Fruit fly (Drosophila melanogaster) whole organism, embryonic: ENCODE results near the gene topi.

ENCODE experiments used
- ATbp ChIP-seq: fragments of 200-800 bp; sonication (Bioruptor generic); optimal IDR thresholded peaks from 2 replicates; lab custom pipeline; 2017; ENCODE audit warnings: missing biosample characterization, mild to moderate bottlenecking, missing genetic modification characterization, missing genetic modification reagents
- BEAF-32 ChIP-seq: fragments of 200-800 bp; sonication (Bioruptor generic); optimal IDR thresholded peaks from 3 replicates; lab custom pipeline; 2017; ENCODE audit warnings: missing biosample characterization, missing genetic modification characterization, mild to moderate bottlenecking, moderate library complexity, missing genetic modification reagents
- C15 ChIP-seq: fragments of 200-800 bp; sonication (Bioruptor generic); IDR thresholded peaks from 3 replicates; pipeline ENCODE4 v1.3.6; 2022; ENCODE audit warnings: missing biosample characterization, missing genetic modification characterization
- CG13894 ChIP-seq: fragments of 200-800 bp; sonication (Bioruptor generic); optimal IDR thresholded peaks from 3 replicates; lab custom pipeline; 2018; ENCODE audit warnings: missing biosample characterization, mild to moderate bottlenecking, missing genetic modification characterization, moderate library complexity
- CG14014 ChIP-seq: fragments of 200-800 bp; sonication (Bioruptor generic); IDR thresholded peaks from 2 replicates; pipeline ENCODE4 v1.3.6; 2022; ENCODE audit warnings: missing biosample characterization, missing genetic modification characterization
- CG15269 ChIP-seq: fragments of 200-800 bp; sonication (Bioruptor generic); optimal IDR thresholded peaks from 2 replicates; lab custom pipeline; 2018; ENCODE audit warnings: missing biosample characterization, mild to moderate bottlenecking, missing genetic modification characterization, moderate library complexity
- CG16813 ChIP-seq: fragments of 200-800 bp; sonication (Bioruptor generic); IDR thresholded peaks from 3 replicates; pipeline ENCODE4 v1.3.6; 2022; ENCODE audit warnings: missing biosample characterization, missing genetic modification characterization; ENCODE audit not compliant: partially characterized antibody
- CG17359 ChIP-seq: fragments of 200-800 bp; sonication (Bioruptor generic); optimal IDR thresholded peaks from 3 replicates; lab custom pipeline; 2018; ENCODE audit warnings: missing biosample characterization, mild to moderate bottlenecking, missing genetic modification characterization, moderate library complexity
- CG17361 ChIP-seq: fragments of 200-800 bp; sonication (Bioruptor generic); IDR thresholded peaks from 3 replicates; pipeline ENCODE4 v1.3.6; 2022; ENCODE audit warnings: missing biosample characterization, missing genetic modification characterization
- CG17912 ChIP-seq: fragments of 200-800 bp; sonication (Bioruptor generic); optimal IDR thresholded peaks from 2 replicates; lab custom pipeline; 2018; ENCODE audit warnings: missing biosample characterization, mild to moderate bottlenecking, missing genetic modification characterization
- CG2120 ChIP-seq: fragments of 200-800 bp; sonication (Bioruptor generic); optimal IDR thresholded peaks from 3 replicates; lab custom pipeline; 2016; ENCODE audit warnings: missing biosample characterization, missing genetic modification characterization
- CG31224 ChIP-seq: fragments of 200-800 bp; sonication (Bioruptor generic); IDR thresholded peaks from 2 replicates; pipeline ENCODE4 v1.3.6; 2022; ENCODE audit warnings: missing biosample characterization, missing genetic modification characterization
- CG4404 ChIP-seq: fragments of 200-800 bp; sonication (Bioruptor generic); IDR thresholded peaks from 2 replicates; pipeline ENCODE4 v1.3.6; 2022; ENCODE audit warnings: missing biosample characterization, missing genetic modification characterization
- CG6654 ChIP-seq: fragments of 200-800 bp; sonication (Bioruptor generic); optimal IDR thresholded peaks from 2 replicates; lab custom pipeline; 2017; ENCODE audit warnings: missing biosample characterization, mild to moderate bottlenecking, missing genetic modification characterization
- CG6765 ChIP-seq: fragments of 200-800 bp; sonication (Bioruptor generic); optimal IDR thresholded peaks from 3 replicates; lab custom pipeline; 2017; ENCODE audit warnings: missing biosample characterization, mild to moderate bottlenecking, missing genetic modification characterization
- CG6813 ChIP-seq: fragments of 200-800 bp; sonication (Bioruptor generic); optimal IDR thresholded peaks from 2 replicates; lab custom pipeline; 2017; ENCODE audit warnings: missing biosample characterization, missing genetic modification characterization, mild to moderate bottlenecking, moderate library complexity, missing genetic modification reagents
- CG9609 ChIP-seq: fragments of 200-800 bp; sonication (Bioruptor generic); optimal IDR thresholded peaks from 3 replicates; lab custom pipeline; 2016; ENCODE audit warnings: missing biosample characterization, missing genetic modification characterization
- CG9876 ChIP-seq: fragments of 200-800 bp; sonication (Bioruptor generic); optimal IDR thresholded peaks from 2 replicates; lab custom pipeline; 2016; ENCODE audit warnings: missing biosample characterization, missing genetic modification characterization
- CTCF ChIP-seq: fragments of 200-800 bp; sonication (Bioruptor generic); optimal IDR thresholded peaks from 2 replicates; lab custom pipeline; 2017; ENCODE audit warnings: missing biosample characterization, mild to moderate bottlenecking, missing genetic modification characterization, moderate library complexity
- CkIIα-i1 ChIP-seq: fragments of 200-800 bp; sonication (Bioruptor generic); IDR thresholded peaks from 2 replicates; pipeline ENCODE4 v1.3.6; 2022; ENCODE audit warnings: missing biosample characterization, missing genetic modification characterization
- CoRest ChIP-seq: fragments of 200-800 bp; sonication (Bioruptor generic); optimal IDR thresholded peaks from 3 replicates; lab custom pipeline; 2018; ENCODE audit warnings: missing biosample characterization, mild to moderate bottlenecking, missing genetic modification characterization, moderate library complexity
- D ChIP-seq, 2 experiments: fragments of 200-800 bp in 1 of 2; fragments of >200 bp in 1 of 2; sonication (Bioruptor generic) in 1 of 2; optimal IDR thresholded peaks; 2 replicates in 1 of 2; 3 replicates in 1 of 2; lab custom pipeline; 2017; ENCODE audit warnings: mild to moderate bottlenecking in 1 of 2, missing biosample characterization in 1 of 2, missing genetic modification characterization in 1 of 2, missing genetic modification reagents in 1 of 2
- Doc3 ChIP-seq: fragments of 200-800 bp; sonication (Bioruptor generic); IDR thresholded peaks from 3 replicates; pipeline ENCODE4 v1.3.6; 2022; ENCODE audit warnings: missing biosample characterization, missing genetic modification characterization; ENCODE audit not compliant: partially characterized antibody
- Dp ChIP-seq: fragments of 200-800 bp; sonication (Bioruptor generic); optimal IDR thresholded peaks from 2 replicates; lab custom pipeline; 2018; ENCODE audit warnings: missing biosample characterization, mild to moderate bottlenecking, missing genetic modification characterization, moderate library complexity
- Fer2 ChIP-seq: fragments of 200-800 bp; sonication (Bioruptor generic); optimal IDR thresholded peaks from 2 replicates; lab custom pipeline; 2018; ENCODE audit warnings: missing biosample characterization, mild to moderate bottlenecking, missing genetic modification characterization, moderate library complexity
- HmgD ChIP-seq: fragments of 200-800 bp; sonication (Bioruptor generic); optimal IDR thresholded peaks from 3 replicates; lab custom pipeline; 2016; ENCODE audit warnings: missing biosample characterization, missing genetic modification characterization
- Hmx ChIP-seq: fragments of 200-800 bp; sonication (Bioruptor generic); optimal IDR thresholded peaks from 2 replicates; lab custom pipeline; 2016; ENCODE audit warnings: missing biosample characterization, missing genetic modification characterization
- Hr3 ChIP-seq: fragments of 200-800 bp; sonication (Bioruptor generic); optimal IDR thresholded peaks from 3 replicates; lab custom pipeline; 2016; ENCODE audit warnings: missing biosample characterization, missing genetic modification characterization
- Jarid2 ChIP-seq: fragments of 200-800 bp; sonication (Bioruptor generic); optimal IDR thresholded peaks from 3 replicates; lab custom pipeline; 2017; ENCODE audit warnings: mild to moderate bottlenecking, missing biosample characterization, missing genetic modification reagents, missing genetic modification characterization
- Lhr ChIP-seq: fragments of 200-800 bp; sonication (Bioruptor generic); optimal IDR thresholded peaks from 3 replicates; lab custom pipeline; 2017; ENCODE audit warnings: mild to moderate bottlenecking, missing biosample characterization, missing genetic modification reagents, missing genetic modification characterization
- Mad ChIP-seq: fragments of 200-800 bp; sonication (Bioruptor generic); optimal IDR thresholded peaks from 2 replicates; lab custom pipeline; 2016; ENCODE audit warnings: missing biosample characterization, missing genetic modification characterization
- Oli ChIP-seq: fragments of 200-800 bp; sonication (Bioruptor generic); optimal IDR thresholded peaks from 2 replicates; lab custom pipeline; 2018; ENCODE audit warnings: missing biosample characterization, mild to moderate bottlenecking, missing genetic modification characterization, moderate library complexity
- Sry-δ ChIP-seq: fragments of 200-800 bp; sonication (Bioruptor generic); optimal IDR thresholded peaks from 2 replicates; lab custom pipeline; 2016; ENCODE audit warnings: missing biosample characterization, missing genetic modification characterization
- ac ChIP-seq: fragments of 200-800 bp; sonication (Bioruptor generic); optimal IDR thresholded peaks from 3 replicates; lab custom pipeline; 2017; ENCODE audit warnings: missing biosample characterization, mild to moderate bottlenecking, missing genetic modification characterization
- ara ChIP-seq: fragments of 200-800 bp; sonication (Bioruptor generic); IDR thresholded peaks from 2 replicates; pipeline ENCODE4 v1.3.6; 2022; ENCODE audit warnings: missing biosample characterization, missing genetic modification characterization
- chif ChIP-seq, 2 experiments: fragments of 200-800 bp; sonication (Bioruptor generic); optimal IDR thresholded peaks; 3 replicates each; lab custom pipeline; 2016; ENCODE audit warnings: missing biosample characterization in 2 of 2, missing genetic modification characterization in 2 of 2
- croc ChIP-seq: fragments of 200-800 bp; sonication (Bioruptor generic); conservative IDR thresholded peaks from 3 replicates; pipeline ENCODE4 v1.3.6; 2022; ENCODE audit warnings: missing biosample characterization, missing genetic modification characterization
- dati ChIP-seq: fragments of 200-800 bp; sonication (Bioruptor generic); IDR thresholded peaks from 2 replicates; pipeline ENCODE4 v1.3.6; 2022; ENCODE audit warnings: missing biosample characterization, missing genetic modification characterization
- dimm ChIP-seq: fragments of 200-800 bp; sonication (Bioruptor generic); IDR thresholded peaks from 2 replicates; pipeline ENCODE4 v1.3.6; 2022; ENCODE audit warnings: missing biosample characterization, missing genetic modification characterization
- grau ChIP-seq: fragments of 200-800 bp; optimal IDR thresholded peaks from 3 replicates; lab custom pipeline; 2019; ENCODE audit warnings: missing biosample characterization, mild to moderate bottlenecking, missing genetic modification characterization, moderate library complexity
- ham ChIP-seq: fragments of 200-800 bp; sonication (Bioruptor generic); IDR thresholded peaks from 2 replicates; pipeline ENCODE4 v1.3.6; 2022; ENCODE audit warnings: missing biosample characterization, missing genetic modification characterization
- hkb ChIP-seq, 2 experiments: fragments of 200-800 bp in 1 of 2; fragments of >200 bp in 1 of 2; sonication (Bioruptor generic) in 1 of 2; IDR thresholded peaks in 1 of 2; optimal IDR thresholded peaks in 1 of 2; 2 replicates each; pipeline versions ENCODE4 v1.3.6 to Lab custom; 2017 to 2022; ENCODE audit warnings: missing biosample characterization in 1 of 2, missing genetic modification characterization in 1 of 2
- knrl ChIP-seq: fragments of 200-800 bp; sonication (Bioruptor generic); IDR thresholded peaks from 3 replicates; pipeline ENCODE4 v1.3.6; 2022; ENCODE audit warnings: missing biosample characterization, missing genetic modification characterization; ENCODE audit not compliant: partially characterized antibody
- nom ChIP-seq: fragments of 200-800 bp; sonication (Bioruptor generic); optimal IDR thresholded peaks from 2 replicates; lab custom pipeline; 2017; ENCODE audit warnings: missing biosample characterization, missing genetic modification characterization, mild to moderate bottlenecking, moderate library complexity, missing genetic modification reagents
- psq ChIP-seq: fragments of 200-800 bp; sonication (Bioruptor generic); optimal IDR thresholded peaks from 2 replicates; lab custom pipeline; 2017; ENCODE audit warnings: missing biosample characterization, missing genetic modification characterization
- pum ChIP-seq: fragments of 200-800 bp; sonication (Bioruptor generic); optimal IDR thresholded peaks from 2 replicates; lab custom pipeline; 2016; ENCODE audit warnings: missing biosample characterization, missing genetic modification characterization
- row ChIP-seq: fragments of 200-800 bp; sonication (Bioruptor generic); IDR thresholded peaks from 3 replicates; pipeline ENCODE4 v1.3.6; 2022; ENCODE audit warnings: missing biosample characterization, missing genetic modification characterization
- slou ChIP-seq: fragments of 200-800 bp; sonication (Bioruptor generic); optimal IDR thresholded peaks from 3 replicates; lab custom pipeline; 2016; ENCODE audit warnings: missing biosample characterization, missing genetic modification characterization
- vnd ChIP-seq: fragments of 200-800 bp; sonication (Bioruptor generic); IDR thresholded peaks from 3 replicates; pipeline ENCODE4 v1.3.6; 2022; ENCODE audit warnings: missing biosample characterization, missing genetic modification characterization; ENCODE audit not compliant: partially characterized antibody
- yki ChIP-seq: fragments of >200 bp; optimal IDR thresholded peaks from 3 replicates; lab custom pipeline; 2018

topi gene

DNA sequence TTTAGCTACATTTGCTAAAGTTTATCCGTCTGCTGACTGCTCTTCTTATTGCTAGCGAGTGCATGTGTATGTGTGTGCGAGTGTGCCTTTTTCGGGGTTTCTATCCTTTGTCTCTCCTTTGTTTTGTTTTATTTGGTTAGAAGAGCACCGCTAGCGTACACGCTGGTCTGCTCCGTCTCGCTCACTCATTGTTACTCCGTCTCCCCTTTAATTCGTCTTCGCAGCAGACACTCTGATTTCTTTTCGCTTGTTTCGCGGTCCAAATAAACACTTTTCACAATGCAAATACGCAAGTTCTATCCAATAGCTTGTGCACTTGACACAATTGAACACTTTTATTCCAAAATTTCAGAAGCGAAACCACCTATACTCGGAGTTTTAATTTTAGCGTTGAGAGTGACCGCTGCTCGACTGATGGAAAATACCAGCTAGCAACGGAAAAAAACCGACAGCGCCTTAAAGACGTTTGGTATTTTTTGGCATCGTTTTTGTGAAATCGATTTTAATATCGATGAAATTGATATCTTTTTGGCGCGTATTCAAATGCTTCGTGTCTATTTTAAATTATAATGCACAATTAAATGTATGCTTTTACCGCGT is 34.1 kb downstream of the topi start, which contains the start of gene FBXO11 (continued):
- no peak for TF ChIP-seq CG15269 (tag; lab: Kevin White, UChicago)
- no peak for TF ChIP-seq slou (GFP tag; lab: Kevin White, UChicago)
- TF ChIP-seq CTCF (GFP tag; lab: Kevin White, UChicago) = no peak
- 0 out of 3 replicates have a peak, but pooled peaks have one; percentile 24 for TF ChIP-seq vnd (GFP tag; lab: Robert Waterston, UW)
- peak; percentile 90 for TF ChIP-seq nom
- TF ChIP-seq CG4404 (GFP tag; lab: Robert Waterston, UW) = no peak
- peak; percentile 94 for TF ChIP-seq Dp (GFP tag; lab: Kevin White, UChicago)
- no peak for TF ChIP-seq Doc3 (GFP tag; lab: Robert Waterston, UW)
- no peak for TF ChIP-seq Hr3
- peak; percentile 72 for TF ChIP-seq hkb (optimal IDR thresholded peaks at IDR 0.05; lab: Kevin White, UChicago)
- no peak for TF ChIP-seq hkb (GFP tag; IDR thresholded peaks at IDR 0.05; lab: Robert Waterston, UW)
- TF ChIP-seq CG17361 (GFP tag; lab: Robert Waterston, UW) = no peak
- TF ChIP-seq HmgD (GFP tag; lab: Kevin White, UChicago) = peak; percentile 75
- no peak for TF ChIP-seq Oli
- peak; percentile 60 for TF ChIP-seq Sry-δ (GFP tag; lab: Kevin White, UChicago)
- TF ChIP-seq dimm = no peak
- no peak for TF ChIP-seq chif (GFP tag; optimal IDR thresholded peaks at IDR 0.05; lab: Kevin White, UChicago)
- TF ChIP-seq Jarid2 (GFP tag; lab: Kevin White, UChicago) = peak; percentile 20
- TF ChIP-seq CG6765 = no peak
- TF ChIP-seq croc (GFP tag; lab: Robert Waterston, UW) = no peak
- no peak for TF ChIP-seq Fer2 (tag; lab: Kevin White, UChicago)
- peak; percentile 6 for TF ChIP-seq CoRest (tag; lab: Kevin White, UChicago)
- TF ChIP-seq CG17912 (GFP tag; lab: Kevin White, UChicago) = no peak
- no peak for TF ChIP-seq CG2120 (GFP tag; lab: Kevin White, UChicago)
- no peak for TF ChIP-seq row (GFP tag; lab: Robert Waterston, UW)
- TF ChIP-seq CG16813 (GFP tag; lab: Robert Waterston, UW) = peak; percentile 18; the same call in 1 of the 3 replicates
- no peak for TF ChIP-seq CG9609 (GFP tag; lab: Kevin White, UChicago)
- TF ChIP-seq CkIIα-i1 = no peak
- TF ChIP-seq ATbp (GFP tag; lab: Kevin White, UChicago) = no peak
- TF ChIP-seq psq (GFP tag; lab: Kevin White, UChicago) = peak; percentile 100
- TF ChIP-seq D (optimal IDR thresholded peaks at IDR 0.05; lab: Kevin White, UChicago) = peak; percentile 96
- peak; percentile 61 for TF ChIP-seq D (GFP tag; optimal IDR thresholded peaks at IDR 0.05; lab: Kevin White, UChicago)
- no peak for TF ChIP-seq ham (GFP tag; lab: Robert Waterston, UW)
- no peak for TF ChIP-seq CG6813 (GFP tag; lab: Kevin White, UChicago)
- TF ChIP-seq grau (tag; lab: Kevin White, UChicago) = no peak
- TF ChIP-seq Lhr = peak; percentile 52
- no peak for TF ChIP-seq dati (GFP tag; lab: Robert Waterston, UW)
- no peak for TF ChIP-seq CG9876
- peak; percentile 67 for TF ChIP-seq BEAF-32 (GFP tag; lab: Kevin White, UChicago)
- no peak for TF ChIP-seq pum
- no peak for TF ChIP-seq yki
- no peak for TF ChIP-seq CG13894
- no peak for TF ChIP-seq Mad
- TF ChIP-seq CG14014 = no peak; the same call in 1 of the 2 replicates
- no peak for TF ChIP-seq CG6654 (GFP tag; lab: Kevin White, UChicago)
- TF ChIP-seq ac (GFP tag; lab: Kevin White, UChicago) = no peak
- no peak for TF ChIP-seq ara
- TF ChIP-seq CG17359 = no peak
- no peak for TF ChIP-seq Hmx (GFP tag; lab: Kevin White, UChicago)
- no peak for TF ChIP-seq C15
- TF ChIP-seq CG31224 (GFP tag; lab: Robert Waterston, UW) = no peak
- TF ChIP-seq knrl (GFP tag; lab: Robert Waterston, UW) = peak; percentile 22; the same call in 1 of the 3 replicates
